Fruit fly (Drosophila melanogaster) whole organism, embryonic: Measurements from ENCODE around the gene CG33795.

Source experiments
- Atf3 ChIP-seq: fragments of 200-800 bp; sonication (Bioruptor generic); optimal IDR thresholded peaks from 3 replicates; lab custom pipeline; 2016; ENCODE audit warnings: missing biosample characterization, missing genetic modification characterization
- BEAF-32 ChIP-seq: fragments of 200-800 bp; sonication (Bioruptor generic); optimal IDR thresholded peaks from 3 replicates; lab custom pipeline; 2017; ENCODE audit warnings: missing biosample characterization, missing genetic modification characterization, mild to moderate bottlenecking, moderate library complexity, missing genetic modification reagents
- Bgb ChIP-seq: fragments of 200-800 bp; sonication (Bioruptor generic); IDR thresholded peaks from 2 replicates; pipeline ENCODE4 v1.3.6; 2022; ENCODE audit warnings: missing biosample characterization, missing genetic modification characterization; ENCODE audit not compliant: partially characterized antibody
- BtbVII ChIP-seq: fragments of 200-800 bp; sonication (Bioruptor generic); optimal IDR thresholded peaks from 3 replicates; lab custom pipeline; 2017; ENCODE audit warnings: missing biosample characterization, mild to moderate bottlenecking, missing genetic modification characterization
- CG10267 ChIP-seq: fragments of 200-800 bp; sonication (Bioruptor generic); optimal IDR thresholded peaks from 2 replicates; lab custom pipeline; 2018; ENCODE audit warnings: missing biosample characterization, mild to moderate bottlenecking, missing genetic modification characterization, moderate library complexity
- CG11696 ChIP-seq: fragments of 200-800 bp; sonication (Bioruptor generic); IDR thresholded peaks from 2 replicates; pipeline ENCODE4 v1.3.6; 2022; ENCODE audit warnings: missing biosample characterization, missing genetic modification characterization
- CG13287 ChIP-seq: fragments of 200-800 bp; sonication (Bioruptor generic); IDR thresholded peaks from 2 replicates; pipeline ENCODE4 v1.3.6; 2022; ENCODE audit warnings: missing biosample characterization, missing genetic modification characterization; ENCODE audit not compliant: partially characterized antibody
- CG13775 ChIP-seq: fragments of 200-800 bp; sonication (Bioruptor generic); optimal IDR thresholded peaks from 3 replicates; lab custom pipeline; 2017; ENCODE audit warnings: missing biosample characterization, mild to moderate bottlenecking, missing genetic modification characterization
- CG14710 ChIP-seq: fragments of 200-800 bp; sonication (Bioruptor generic); optimal IDR thresholded peaks from 3 replicates; lab custom pipeline; 2019; ENCODE audit warnings: missing biosample characterization, mild to moderate bottlenecking, missing genetic modification characterization, moderate library complexity
- CG14860 ChIP-seq: fragments of 200-800 bp; sonication (Bioruptor generic); IDR thresholded peaks from 3 replicates; pipeline ENCODE4 v1.3.6; 2022; ENCODE audit warnings: missing biosample characterization, missing genetic modification characterization; ENCODE audit not compliant: partially characterized antibody
- CG15514 ChIP-seq: fragments of 200-800 bp; sonication (Bioruptor generic); optimal IDR thresholded peaks from 3 replicates; lab custom pipeline; 2017; ENCODE audit warnings: missing biosample characterization, missing genetic modification characterization, mild to moderate bottlenecking, moderate library complexity, missing genetic modification reagents
- CG1603 ChIP-seq: fragments of 200-800 bp; sonication (Bioruptor generic); optimal IDR thresholded peaks from 2 replicates; lab custom pipeline; 2019; ENCODE audit warnings: missing biosample characterization, mild to moderate bottlenecking, missing genetic modification characterization, moderate library complexity
- CG17385 ChIP-seq: fragments of 200-800 bp; sonication (Bioruptor generic); optimal IDR thresholded peaks from 3 replicates; lab custom pipeline; 2018; ENCODE audit warnings: missing biosample characterization, mild to moderate bottlenecking, missing genetic modification characterization
- CG17612 ChIP-seq: fragments of 200-800 bp; sonication (Bioruptor generic); IDR thresholded peaks from 2 replicates; pipeline ENCODE4 v1.3.6; 2022; ENCODE audit warnings: missing biosample characterization, missing genetic modification characterization
- CG2116 ChIP-seq: fragments of 200-800 bp; sonication (Bioruptor generic); optimal IDR thresholded peaks from 3 replicates; lab custom pipeline; 2018; ENCODE audit warnings: missing biosample characterization, mild to moderate bottlenecking, missing genetic modification characterization
- CG2129 ChIP-seq: fragments of 200-800 bp; sonication (Bioruptor generic); IDR thresholded peaks from 2 replicates; pipeline ENCODE4 v1.3.6; 2022; ENCODE audit warnings: missing biosample characterization, missing genetic modification characterization; ENCODE audit not compliant: partially characterized antibody
- CG2889 ChIP-seq: fragments of 200-800 bp; sonication (Bioruptor generic); IDR thresholded peaks from 3 replicates; pipeline ENCODE4 v1.3.6; 2022; ENCODE audit warnings: missing biosample characterization, missing genetic modification characterization
- CG4820 ChIP-seq: fragments of 200-800 bp; sonication (Bioruptor generic); optimal IDR thresholded peaks from 3 replicates; lab custom pipeline; 2016; ENCODE audit warnings: missing biosample characterization, missing genetic modification characterization
- CG6272 ChIP-seq: fragments of 200-800 bp; sonication (Bioruptor generic); IDR thresholded peaks from 2 replicates; pipeline ENCODE4 v1.3.6; 2022; ENCODE audit warnings: missing biosample characterization, missing genetic modification characterization
- CG6689 ChIP-seq: fragments of 200-800 bp; sonication (Bioruptor generic); IDR thresholded peaks from 2 replicates; pipeline ENCODE4 v1.3.6; 2022; ENCODE audit warnings: missing biosample characterization, missing genetic modification characterization
- CG6791 ChIP-seq: fragments of 200-800 bp; sonication (Bioruptor generic); IDR thresholded peaks from 3 replicates; pipeline ENCODE4 v1.3.6; 2022; ENCODE audit warnings: missing biosample characterization, missing genetic modification characterization; ENCODE audit not compliant: partially characterized antibody
- CG7357 ChIP-seq: fragments of 200-800 bp; sonication (Bioruptor generic); IDR thresholded peaks from 3 replicates; pipeline ENCODE4 v1.3.6; 2022; ENCODE audit warnings: missing biosample characterization, missing genetic modification characterization
- CG9797 ChIP-seq: fragments of 200-800 bp; sonication (Bioruptor generic); optimal IDR thresholded peaks from 3 replicates; lab custom pipeline; 2018; ENCODE audit warnings: missing biosample characterization, mild to moderate bottlenecking, missing genetic modification characterization
- Doc2 ChIP-seq: fragments of 200-800 bp; sonication (Bioruptor generic); IDR thresholded peaks from 2 replicates; pipeline ENCODE4 v1.3.6; 2022; ENCODE audit warnings: missing biosample characterization, missing genetic modification characterization
- Dp ChIP-seq: fragments of 200-800 bp; sonication (Bioruptor generic); optimal IDR thresholded peaks from 2 replicates; lab custom pipeline; 2018; ENCODE audit warnings: missing biosample characterization, mild to moderate bottlenecking, missing genetic modification characterization, moderate library complexity
- Dref ChIP-seq: fragments of 200-800 bp; sonication (Bioruptor generic); IDR thresholded peaks from 2 replicates; pipeline ENCODE4 v1.3.6; 2022; ENCODE audit warnings: missing biosample characterization, missing genetic modification characterization
- Ets97D ChIP-seq: fragments of 200-800 bp; sonication (Bioruptor generic); optimal IDR thresholded peaks from 3 replicates; lab custom pipeline; 2016; ENCODE audit warnings: missing biosample characterization, missing genetic modification characterization
- Fer3 ChIP-seq: fragments of 200-800 bp; sonication (Bioruptor generic); optimal IDR thresholded peaks from 2 replicates; lab custom pipeline; 2018; ENCODE audit warnings: missing biosample characterization, mild to moderate bottlenecking, missing genetic modification characterization, moderate library complexity
- GATAe ChIP-seq: fragments of 200-800 bp; sonication (Bioruptor generic); conservative IDR thresholded peaks from 2 replicates; pipeline ENCODE4 v1.3.6; 2022; ENCODE audit warnings: missing biosample characterization, missing genetic modification characterization
- HHEX ChIP-seq: fragments of 200-800 bp; sonication (Bioruptor generic); optimal IDR thresholded peaks from 3 replicates; lab custom pipeline; 2017; ENCODE audit warnings: missing biosample characterization, mild to moderate bottlenecking, missing genetic modification characterization, missing genetic modification reagents
- HLH4C ChIP-seq: fragments of 200-800 bp; sonication (Bioruptor generic); IDR thresholded peaks from 3 replicates; pipeline ENCODE4 v1.3.6; 2022; ENCODE audit warnings: missing biosample characterization, missing genetic modification characterization; ENCODE audit not compliant: partially characterized antibody
- HmgZ ChIP-seq: fragments of 200-800 bp; sonication (Bioruptor generic); optimal IDR thresholded peaks from 2 replicates; lab custom pipeline; 2018; ENCODE audit warnings: missing biosample characterization, mild to moderate bottlenecking, missing genetic modification characterization
- Nf-YB ChIP-seq: fragments of 200-800 bp; sonication (Bioruptor generic); optimal IDR thresholded peaks from 3 replicates; lab custom pipeline; 2019; ENCODE audit warnings: missing biosample characterization, mild to moderate bottlenecking, missing genetic modification characterization, moderate library complexity
- Scr ChIP-seq: fragments of 200-800 bp; sonication (Bioruptor generic); IDR thresholded peaks from 2 replicates; pipeline ENCODE4 v1.3.6; 2022; ENCODE audit warnings: missing biosample characterization, missing genetic modification characterization; ENCODE audit not compliant: partially characterized antibody
- Sry-δ ChIP-seq: fragments of 200-800 bp; sonication (Bioruptor generic); optimal IDR thresholded peaks from 2 replicates; lab custom pipeline; 2016; ENCODE audit warnings: missing biosample characterization, missing genetic modification characterization
- amos ChIP-seq: fragments of 200-800 bp; sonication (Bioruptor generic); IDR thresholded peaks from 2 replicates; pipeline ENCODE4 v1.3.6; 2022; ENCODE audit warnings: missing biosample characterization, missing genetic modification characterization; ENCODE audit not compliant: partially characterized antibody
- ato ChIP-seq: fragments of 200-800 bp; sonication (Bioruptor generic); IDR thresholded peaks from 2 replicates; pipeline ENCODE4 v1.3.6; 2022; ENCODE audit warnings: missing biosample characterization, missing genetic modification characterization; ENCODE audit not compliant: partially characterized antibody
- cas ChIP-seq: fragments of 200-800 bp; sonication (Bioruptor generic); IDR thresholded peaks from 2 replicates; pipeline ENCODE4 v1.3.6; 2022; ENCODE audit warnings: missing biosample characterization, missing genetic modification characterization
- gfzf ChIP-seq: fragments of 200-800 bp; sonication (Bioruptor generic); optimal IDR thresholded peaks from 2 replicates; lab custom pipeline; 2016; ENCODE audit warnings: missing biosample characterization, mild to moderate bottlenecking, missing genetic modification characterization, moderate library complexity
- kay ChIP-seq: fragments of 200-800 bp; sonication (Bioruptor generic); optimal IDR thresholded peaks from 2 replicates; lab custom pipeline; 2016; ENCODE audit warnings: missing biosample characterization, missing genetic modification characterization
- knrl ChIP-seq: fragments of 200-800 bp; sonication (Bioruptor generic); IDR thresholded peaks from 3 replicates; pipeline ENCODE4 v1.3.6; 2022; ENCODE audit warnings: missing biosample characterization, missing genetic modification characterization; ENCODE audit not compliant: partially characterized antibody
- lbe ChIP-seq: fragments of 200-800 bp; sonication (Bioruptor generic); optimal IDR thresholded peaks from 2 replicates; lab custom pipeline; 2016; ENCODE audit warnings: missing biosample characterization, mild to moderate bottlenecking, missing genetic modification characterization
- ro ChIP-seq: fragments of 200-800 bp; sonication (Bioruptor generic); IDR thresholded peaks from 2 replicates; pipeline ENCODE4 v1.3.6; 2022; ENCODE audit warnings: missing biosample characterization, missing genetic modification characterization
- salm ChIP-seq: fragments of 200-800 bp; sonication (Bioruptor generic); optimal IDR thresholded peaks from 2 replicates; lab custom pipeline; 2018; ENCODE audit warnings: missing biosample characterization, mild to moderate bottlenecking, missing genetic modification characterization
- sd ChIP-seq: fragments of 200-800 bp; sonication (Bioruptor generic); optimal IDR thresholded peaks from 3 replicates; lab custom pipeline; 2018; ENCODE audit warnings: missing biosample characterization, mild to moderate bottlenecking, missing genetic modification characterization, moderate library complexity
- slbo ChIP-seq: fragments of 200-800 bp; sonication (Bioruptor generic); IDR thresholded peaks from 2 replicates; pipeline ENCODE4 v1.3.6; 2022; ENCODE audit warnings: missing biosample characterization, missing genetic modification characterization
- stc ChIP-seq: fragments of 200-800 bp; sonication (Bioruptor generic); IDR thresholded peaks from 2 replicates; pipeline ENCODE4 v1.3.6; 2022; ENCODE audit warnings: missing biosample characterization, missing genetic modification characterization
- stwl ChIP-seq: fragments of 200-800 bp; sonication (Bioruptor generic); optimal IDR thresholded peaks from 3 replicates; lab custom pipeline; 2018; ENCODE audit warnings: missing biosample characterization, mild to moderate bottlenecking, missing genetic modification characterization, moderate library complexity
- z ChIP-seq: fragments of 200-800 bp; sonication (Bioruptor generic); IDR thresholded peaks from 3 replicates; pipeline ENCODE4 v1.3.6; 2022; ENCODE audit warnings: missing biosample characterization, missing genetic modification characterization

The CG33795 gene

dm6 chr3L:16139131-16139530, 32.0 kb downstream of the CG33795 start:
- peak; percentile 42 for TF ChIP-seq HmgZ
- peak; percentile 48; the same call in 1 of the 2 replicates for TF ChIP-seq amos
- peak; percentile 76 for TF ChIP-seq CG1603 (tag; lab: Kevin White, UChicago)
- TF ChIP-seq Dp (GFP tag; lab: Kevin White, UChicago), result peak; percentile 99
- no peak for TF ChIP-seq CG7357
- peak; percentile 41 for TF ChIP-seq sd (tag; lab: Kevin White, UChicago)
- no peak for TF ChIP-seq CG13775
- TF ChIP-seq HLH4C (GFP tag; lab: Robert Waterston, UW), result peak; percentile 44; the same call in 1 of the 3 replicates
- TF ChIP-seq Nf-YB (GFP tag; lab: Kevin White, UChicago), result no peak
- no peak for TF ChIP-seq CG17385
- peak; percentile 46; the same call in 1 of the 3 replicates for TF ChIP-seq CG6791 (GFP tag; lab: Robert Waterston, UW)
- TF ChIP-seq CG6689, result no peak
- TF ChIP-seq lbe (GFP tag; lab: Kevin White, UChicago), result peak; percentile 48
- TF ChIP-seq knrl (GFP tag; lab: Robert Waterston, UW), result peak; percentile 36; the same call in 1 of the 3 replicates
- no peak for TF ChIP-seq CG6272 (GFP tag; lab: Robert Waterston, UW)
- TF ChIP-seq gfzf (GFP tag; lab: Kevin White, UChicago), result peak; percentile 28
- TF ChIP-seq cas (GFP tag; lab: Robert Waterston, UW), result no peak
- TF ChIP-seq Doc2 (GFP tag; lab: Robert Waterston, UW), result no peak
- TF ChIP-seq CG10267 (tag; lab: Kevin White, UChicago), result peak; percentile 31
- peak; percentile 58 for TF ChIP-seq stwl (tag; lab: Kevin White, UChicago)
- TF ChIP-seq HHEX (GFP tag; lab: Kevin White, UChicago), result no peak
- peak; percentile 51 for TF ChIP-seq BEAF-32
- peak; percentile 49 for TF ChIP-seq Bgb (GFP tag; lab: Robert Waterston, UW)
- peak; percentile 51 for TF ChIP-seq CG15514 (GFP tag; lab: Kevin White, UChicago)
- peak; percentile 93 for TF ChIP-seq Dref (GFP tag; lab: Robert Waterston, UW)
- TF ChIP-seq CG2116, result peak; percentile 98
- no peak for TF ChIP-seq BtbVII (GFP tag; lab: Kevin White, UChicago)
- no peak for TF ChIP-seq kay (GFP tag; lab: Kevin White, UChicago)
- no peak for TF ChIP-seq slbo (GFP tag; lab: Robert Waterston, UW)
- 0 out of 2 replicates have a peak, but pooled peaks have one; percentile 28 for TF ChIP-seq ato (GFP tag; lab: Robert Waterston, UW)
- TF ChIP-seq CG9797 (GFP tag; lab: Kevin White, UChicago), result peak; percentile 9
- no peak for TF ChIP-seq Atf3 (GFP tag; lab: Kevin White, UChicago)
- peak; percentile 16; the same call in 1 of the 2 replicates for TF ChIP-seq Scr (GFP tag; lab: Robert Waterston, UW)
- TF ChIP-seq CG2889 (GFP tag; lab: Robert Waterston, UW), result no peak
- no peak for TF ChIP-seq ro
- peak; percentile 65 for TF ChIP-seq Sry-δ (GFP tag; lab: Kevin White, UChicago)
- TF ChIP-seq stc (GFP tag; lab: Robert Waterston, UW), result no peak
- peak; percentile 71 for TF ChIP-seq Ets97D (GFP tag; lab: Kevin White, UChicago)
- TF ChIP-seq z (GFP tag; lab: Robert Waterston, UW), result no peak
- TF ChIP-seq CG14710 (tag; lab: Kevin White, UChicago), result peak; percentile 57
- no peak for TF ChIP-seq GATAe
- 0 out of 3 replicates have a peak, but pooled peaks have one; percentile 36 for TF ChIP-seq CG14860 (GFP tag; lab: Robert Waterston, UW)
- no peak for TF ChIP-seq salm (tag; lab: Kevin White, UChicago)
- TF ChIP-seq CG4820, result no peak
- TF ChIP-seq CG2129 (GFP tag; lab: Robert Waterston, UW), result no peak
- no peak for TF ChIP-seq CG11696
- no peak for TF ChIP-seq CG17612 (GFP tag; lab: Robert Waterston, UW)
- peak; percentile 48 for TF ChIP-seq CG13287 (GFP tag; lab: Robert Waterston, UW)
- no peak for TF ChIP-seq Fer3 (tag; lab: Kevin White, UChicago)
